Fruit fly (Drosophila melanogaster) whole organism, embryonic: ENCODE measurements around the gene CG17650.

Source experiments
- Ada2b ChIP-seq: fragments of 200-800 bp; sonication (Bioruptor generic); IDR thresholded peaks from 2 replicates; pipeline ENCODE4 v1.3.6; 2022; ENCODE audit warnings: missing biosample characterization, missing genetic modification characterization
- Adf1 ChIP-seq: fragments of 200-800 bp; sonication (Bioruptor generic); IDR thresholded peaks from 2 replicates; pipeline ENCODE4 v1.3.6; 2022; ENCODE audit warnings: missing biosample characterization, missing genetic modification characterization
- Aef1 ChIP-seq: fragments of 200-800 bp; sonication (Bioruptor generic); IDR thresholded peaks from 3 replicates; pipeline ENCODE4 v1.3.6; 2022; ENCODE audit warnings: missing biosample characterization, missing genetic modification characterization
- Bdp1 ChIP-seq: fragments of 200-800 bp; sonication (Bioruptor generic); optimal IDR thresholded peaks from 3 replicates; lab custom pipeline; 2016; ENCODE audit warnings: missing biosample characterization, missing genetic modification characterization
- CG1024 ChIP-seq: fragments of 200-800 bp; sonication (Bioruptor generic); IDR thresholded peaks from 2 replicates; pipeline ENCODE4 v1.3.6; 2022; ENCODE audit warnings: missing biosample characterization, missing genetic modification characterization
- CG12219 ChIP-seq: fragments of 200-800 bp; sonication (Bioruptor generic); optimal IDR thresholded peaks from 3 replicates; lab custom pipeline; 2018; ENCODE audit warnings: missing biosample characterization, mild to moderate bottlenecking, missing genetic modification characterization
- CG12744 ChIP-seq: fragments of 200-800 bp; sonication (Bioruptor generic); optimal IDR thresholded peaks from 2 replicates; lab custom pipeline; 2016; ENCODE audit warnings: missing biosample characterization, missing genetic modification characterization
- CG12769 ChIP-seq: fragments of 200-800 bp; sonication (Bioruptor generic); optimal IDR thresholded peaks from 2 replicates; lab custom pipeline; 2019; ENCODE audit warnings: missing biosample characterization, mild to moderate bottlenecking, missing genetic modification characterization, moderate library complexity
- CG13775 ChIP-seq: fragments of 200-800 bp; sonication (Bioruptor generic); optimal IDR thresholded peaks from 3 replicates; lab custom pipeline; 2017; ENCODE audit warnings: missing biosample characterization, mild to moderate bottlenecking, missing genetic modification characterization
- CG1529 ChIP-seq: fragments of 200-800 bp; sonication (Bioruptor generic); optimal IDR thresholded peaks from 3 replicates; lab custom pipeline; 2018; ENCODE audit warnings: missing biosample characterization, missing genetic modification characterization
- CG16863 ChIP-seq: fragments of 200-800 bp; sonication (Bioruptor generic); optimal IDR thresholded peaks from 3 replicates; lab custom pipeline; 2016; ENCODE audit warnings: missing biosample characterization, missing genetic modification characterization
- CG17186 ChIP-seq: fragments of 200-800 bp; sonication (Bioruptor generic); optimal IDR thresholded peaks from 3 replicates; lab custom pipeline; 2017; ENCODE audit warnings: missing biosample characterization, missing genetic modification reagents, missing genetic modification characterization
- CG17829 ChIP-seq: fragments of 200-800 bp; optimal IDR thresholded peaks from 2 replicates; lab custom pipeline; 2019; ENCODE audit warnings: missing biosample characterization, mild to moderate bottlenecking, missing genetic modification characterization, moderate library complexity
- CG18262 ChIP-seq: fragments of 200-800 bp; optimal IDR thresholded peaks from 3 replicates; lab custom pipeline; 2019; ENCODE audit warnings: missing biosample characterization, mild to moderate bottlenecking, missing genetic modification characterization, moderate library complexity
- CG43689 ChIP-seq: fragments of 200-800 bp; sonication (Bioruptor generic); IDR thresholded peaks from 2 replicates; pipeline ENCODE4 v1.3.6; 2022; ENCODE audit warnings: missing biosample characterization, missing genetic modification characterization
- CG5180 ChIP-seq: fragments of 200-800 bp; sonication (Bioruptor generic); optimal IDR thresholded peaks from 3 replicates; lab custom pipeline; 2017; ENCODE audit warnings: missing biosample characterization, missing genetic modification characterization, mild to moderate bottlenecking, moderate library complexity, missing genetic modification reagents
- CG5245 ChIP-seq: fragments of 200-800 bp; sonication (Bioruptor generic); optimal IDR thresholded peaks from 3 replicates; lab custom pipeline; 2016; ENCODE audit warnings: missing biosample characterization, missing genetic modification characterization
- CG8290 ChIP-seq, 3 experiments: fragments of 200-800 bp; sonication (Bioruptor generic); optimal IDR thresholded peaks; 2 replicates each; lab custom pipeline; 2016 to 2019; ENCODE audit warnings: missing biosample characterization in 3 of 3, missing genetic modification characterization in 3 of 3, mild to moderate bottlenecking in 2 of 3, moderate library complexity in 1 of 3
- CkIIα-i1 ChIP-seq: fragments of 200-800 bp; sonication (Bioruptor generic); IDR thresholded peaks from 2 replicates; pipeline ENCODE4 v1.3.6; 2022; ENCODE audit warnings: missing biosample characterization, missing genetic modification characterization
- CrebB ChIP-seq: fragments of 200-800 bp; sonication (Bioruptor generic); optimal IDR thresholded peaks from 3 replicates; lab custom pipeline; 2018; ENCODE audit warnings: missing biosample characterization, mild to moderate bottlenecking, missing genetic modification characterization
- Doc2 ChIP-seq: fragments of 200-800 bp; sonication (Bioruptor generic); IDR thresholded peaks from 2 replicates; pipeline ENCODE4 v1.3.6; 2022; ENCODE audit warnings: missing biosample characterization, missing genetic modification characterization
- E2f2 ChIP-seq: fragments of 200-800 bp; sonication (Bioruptor generic); IDR thresholded peaks from 2 replicates; pipeline ENCODE4 v1.3.6; 2022; ENCODE audit warnings: missing biosample characterization, missing genetic modification characterization
- HLH54F ChIP-seq: fragments of 200-800 bp; sonication (Bioruptor generic); optimal IDR thresholded peaks from 3 replicates; lab custom pipeline; 2016; ENCODE audit warnings: missing biosample characterization, missing genetic modification characterization
- Hmr ChIP-seq: fragments of 200-800 bp; sonication (Bioruptor generic); optimal IDR thresholded peaks from 3 replicates; lab custom pipeline; 2017; ENCODE audit warnings: mild to moderate bottlenecking, missing biosample characterization, missing genetic modification reagents, missing genetic modification characterization
- Rfx ChIP-seq: fragments of 200-800 bp; sonication (Bioruptor generic); IDR thresholded peaks from 2 replicates; pipeline ENCODE4 v1.3.6; 2022; ENCODE audit warnings: missing biosample characterization, missing genetic modification characterization
- Sox102F ChIP-seq: fragments of 200-800 bp; sonication (Bioruptor generic); optimal IDR thresholded peaks from 2 replicates; lab custom pipeline; 2018; ENCODE audit warnings: missing biosample characterization, mild to moderate bottlenecking, missing genetic modification characterization, moderate library complexity
- Ssrp ChIP-seq: fragments of 200-800 bp; sonication (Bioruptor generic); optimal IDR thresholded peaks from 2 replicates; lab custom pipeline; 2018; ENCODE audit warnings: missing biosample characterization, mild to moderate bottlenecking, missing genetic modification characterization, moderate library complexity
- Stat92E ChIP-seq, 3 experiments: fragments of >200 bp in 2 of 3; fragments of 200-800 bp in 1 of 3; sonication (Bioruptor generic) in 1 of 3; optimal IDR thresholded peaks; 2 replicates each; lab custom pipeline; 2017 to 2019; ENCODE audit warnings: missing biosample characterization in 3 of 3, missing genetic modification characterization in 3 of 3, mild to moderate bottlenecking in 1 of 3, moderate library complexity in 1 of 3
- bbx ChIP-seq: fragments of 200-800 bp; sonication (Bioruptor generic); IDR thresholded peaks from 2 replicates; pipeline ENCODE4 v1.3.6; 2022; ENCODE audit warnings: missing biosample characterization, missing genetic modification characterization; ENCODE audit not compliant: partially characterized antibody
- bsh ChIP-seq, 2 experiments: fragments of 200-800 bp; sonication (Bioruptor generic); optimal IDR thresholded peaks; 2 replicates each; lab custom pipeline; 2017 to 2018; ENCODE audit warnings: mild to moderate bottlenecking in 2 of 2, missing biosample characterization in 2 of 2, missing genetic modification characterization in 2 of 2, moderate library complexity in 1 of 2
- btn ChIP-seq: fragments of 200-800 bp; sonication (Bioruptor generic); optimal IDR thresholded peaks from 2 replicates; lab custom pipeline; 2016; ENCODE audit warnings: missing biosample characterization, missing genetic modification characterization
- chn ChIP-seq: fragments of 200-800 bp; sonication (Bioruptor generic); optimal IDR thresholded peaks from 2 replicates; lab custom pipeline; 2016; ENCODE audit warnings: missing biosample characterization, missing genetic modification characterization
- crp ChIP-seq, 2 experiments: fragments of 200-800 bp; sonication (Bioruptor generic); optimal IDR thresholded peaks; 2 replicates in 1 of 2; 3 replicates in 1 of 2; lab custom pipeline; 2017; ENCODE audit warnings: missing biosample characterization in 2 of 2, missing genetic modification characterization in 2 of 2, mild to moderate bottlenecking in 1 of 2, moderate library complexity in 1 of 2
- ftz-f1 ChIP-seq: fragments of 200-800 bp; sonication (Bioruptor generic); optimal IDR thresholded peaks from 2 replicates; lab custom pipeline; 2016; ENCODE audit warnings: missing biosample characterization, missing genetic modification characterization
- jigr1 ChIP-seq: fragments of 200-800 bp; sonication (Bioruptor generic); IDR thresholded peaks from 3 replicates; pipeline ENCODE4 v1.3.6; 2022; ENCODE audit warnings: missing biosample characterization, missing genetic modification characterization
- kah ChIP-seq: fragments of 200-800 bp; sonication (Bioruptor generic); optimal IDR thresholded peaks from 2 replicates; lab custom pipeline; 2018; ENCODE audit warnings: missing biosample characterization, mild to moderate bottlenecking, missing genetic modification characterization
- klu ChIP-seq: fragments of 200-800 bp; sonication (Bioruptor generic); IDR thresholded peaks from 2 replicates; pipeline ENCODE4 v1.3.6; 2022; ENCODE audit warnings: missing biosample characterization, missing genetic modification characterization
- kni ChIP-seq: fragments of 200-800 bp; sonication (Bioruptor generic); optimal IDR thresholded peaks from 3 replicates; lab custom pipeline; 2017; ENCODE audit warnings: mild to moderate bottlenecking, missing biosample characterization, missing genetic modification reagents, missing genetic modification characterization
- odd ChIP-seq: fragments of 200-800 bp; sonication (Bioruptor generic); optimal IDR thresholded peaks from 2 replicates; lab custom pipeline; 2017; ENCODE audit warnings: missing biosample characterization, mild to moderate bottlenecking, missing genetic modification characterization
- org-1 ChIP-seq: fragments of 200-800 bp; sonication (Bioruptor generic); optimal IDR thresholded peaks from 2 replicates; lab custom pipeline; 2017; ENCODE audit warnings: missing biosample characterization, missing genetic modification characterization
- phol ChIP-seq: fragments of 200-800 bp; sonication (Bioruptor generic); optimal IDR thresholded peaks from 3 replicates; lab custom pipeline; 2018; ENCODE audit warnings: missing biosample characterization, mild to moderate bottlenecking, missing genetic modification characterization, moderate library complexity
- pita ChIP-seq: fragments of 200-800 bp; sonication (Bioruptor generic); optimal IDR thresholded peaks from 2 replicates; lab custom pipeline; 2017; ENCODE audit warnings: missing biosample characterization, mild to moderate bottlenecking, missing genetic modification characterization
- run ChIP-seq: fragments of 200-800 bp; sonication (Bioruptor generic); optimal IDR thresholded peaks from 3 replicates; lab custom pipeline; 2018; ENCODE audit warnings: missing biosample characterization, mild to moderate bottlenecking, missing genetic modification characterization
- tin ChIP-seq: fragments of 200-800 bp; sonication (Bioruptor generic); optimal IDR thresholded peaks from 3 replicates; lab custom pipeline; 2016; ENCODE audit warnings: missing biosample characterization, missing genetic modification characterization
- twi ChIP-seq: fragments of 200-800 bp; optimal IDR thresholded peaks from 2 replicates; lab custom pipeline; 2019; ENCODE audit warnings: missing biosample characterization, mild to moderate bottlenecking, missing genetic modification characterization, moderate library complexity
- unc-4 ChIP-seq: fragments of 200-800 bp; sonication (Bioruptor generic); IDR thresholded peaks from 2 replicates; pipeline ENCODE4 v1.3.6; 2022; ENCODE audit warnings: missing biosample characterization, missing genetic modification characterization; ENCODE audit not compliant: partially characterized antibody
- yki ChIP-seq: fragments of >200 bp; optimal IDR thresholded peaks from 3 replicates; lab custom pipeline; 2018

The CG17650 gene

dm6 chr2L:1732189-1732588 is 26.7 kb downstream of the CG17650 start, which contains the start of the genes CG17652 and CG17646 (continued):
- TF ChIP-seq CG1024: no peak
- TF ChIP-seq CkIIα-i1 (GFP tag; lab: Robert Waterston, UW): no peak
- no peak for TF ChIP-seq CG5245 (GFP tag; lab: Kevin White, UChicago)
- TF ChIP-seq run (tag; lab: Kevin White, UChicago): no peak
- 0 out of 2 replicates have a peak, but pooled peaks have one; percentile 25 for TF ChIP-seq unc-4 (GFP tag; lab: Robert Waterston, UW)
- TF ChIP-seq twi (tag; lab: Kevin White, UChicago): no peak
- TF ChIP-seq yki (lab: Kevin White, UChicago): no peak
- TF ChIP-seq CG12219 (GFP tag; lab: Kevin White, UChicago): no peak
- no peak for TF ChIP-seq CG43689 (GFP tag; lab: Robert Waterston, UW)
- TF ChIP-seq bbx (GFP tag; lab: Robert Waterston, UW): no peak
- no peak for TF ChIP-seq klu (GFP tag; lab: Robert Waterston, UW)
- TF ChIP-seq kni: no peak
- peak; percentile 9 for TF ChIP-seq CG18262
- peak; percentile 97 for TF ChIP-seq CG17186
- no peak for TF ChIP-seq chn (GFP tag; lab: Kevin White, UChicago)
- peak in 1 of 2 experiments; percentile 83 for TF ChIP-seq crp (GFP tag; optimal IDR thresholded peaks at IDR 0.05; lab: Kevin White, UChicago)

dm6 chr2L:1730914-1731313 is 28.0 kb downstream of the CG17650 start:
- TF ChIP-seq pita (GFP tag; lab: Kevin White, UChicago) (no peak), jigr1 (GFP tag; lab: Robert Waterston, UW) (no peak), Ssrp (tag; lab: Kevin White, UChicago) (no peak), tin (no peak), Hmr (GFP tag; lab: Kevin White, UChicago) (peak; percentile 21)

- TF ChIP-seq Sox102F (GFP tag; lab: Kevin White, UChicago): peak; percentile 38
- peak; percentile 16 for TF ChIP-seq phol (tag; lab: Kevin White, UChicago)
- TF ChIP-seq kah (GFP tag; lab: Kevin White, UChicago): no peak
- TF ChIP-seq unc-4 (GFP tag; lab: Robert Waterston, UW): 0 out of 2 replicates have a peak, but pooled peaks have one; percentile 22
- no peak for TF ChIP-seq CG8290 (GFP tag; optimal IDR thresholded peaks at IDR 0.05; lab: Kevin White, UChicago)
- peak in 1 of 2 experiments; percentile 59 for TF ChIP-seq CG8290 (tag; optimal IDR thresholded peaks at IDR 0.05; lab: Kevin White, UChicago)
- peak; percentile 76 for TF ChIP-seq CG12769 (tag; lab: Kevin White, UChicago)
- peak; percentile 14 for TF ChIP-seq org-1 (GFP tag; lab: Kevin White, UChicago)
- TF ChIP-seq E2f2 (GFP tag; lab: Robert Waterston, UW): peak; percentile 68
- peak; percentile 87 for TF ChIP-seq CG5180
- peak; percentile 17 for TF ChIP-seq CG12744 (GFP tag; lab: Kevin White, UChicago)
- peak; percentile 17 to 24 for TF ChIP-seq bsh (GFP tag; optimal IDR thresholded peaks at IDR 0.05; lab: Kevin White, UChicago)
- TF ChIP-seq CrebB: peak; percentile 55
- peak; percentile 67 for TF ChIP-seq Rfx
- TF ChIP-seq Hmr (GFP tag; lab: Kevin White, UChicago): peak; percentile 65
- no peak for TF ChIP-seq Ssrp (tag; lab: Kevin White, UChicago)
- TF ChIP-seq Aef1 (GFP tag; lab: Robert Waterston, UW): peak; percentile 54; the same call in 2 of the 3 replicates
- no peak for TF ChIP-seq Doc2
- TF ChIP-seq CG16863 (GFP tag; lab: Kevin White, UChicago): no peak
- peak; percentile 12 for TF ChIP-seq Bdp1 (GFP tag; lab: Kevin White, UChicago)
- 0 out of 2 replicates have a peak, but pooled peaks have one; percentile 39 for TF ChIP-seq Adf1
- peak; percentile 51 for TF ChIP-seq HLH54F (GFP tag; lab: Kevin White, UChicago)
- TF ChIP-seq CG17829 (tag; lab: Kevin White, UChicago): peak; percentile 4
- peak; percentile 15 for TF ChIP-seq odd (GFP tag; lab: Kevin White, UChicago)
- no peak for TF ChIP-seq btn (GFP tag; lab: Kevin White, UChicago)
- peak; percentile 57 for TF ChIP-seq CG13775
- TF ChIP-seq ftz-f1: peak; percentile 15
- no peak for TF ChIP-seq Stat92E (GFP tag; optimal IDR thresholded peaks at IDR 0.05; lab: Kevin White, UChicago)
- TF ChIP-seq Ada2b: peak; percentile 57
- TF ChIP-seq CG1529 (GFP tag; lab: Kevin White, UChicago): peak; percentile 28
Measured at dm6 chr2L:1729607-1730011, 29.3 kb downstream of the CG17650 start, which contains the start of the genes Eno and CG31937. Gene Eno (minus strand): TSS chr2L:1729636. Gene CG31937 (plus strand): TSS chr2L:1729887.
